Worm (Caenorhabditis elegans) whole organism, L2 larva: ENCODE measurements around the gene sdz-13.
A peak's percentile ranks its signal among the peaks of the same experiment; 100 is the strongest.

Experiments
- C34F6.9 ChIP-seq: fragments of 150-350 bp; optimal IDR thresholded peaks from 2 replicates; lab custom pipeline; 2014; ENCODE audit warnings: missing biosample characterization, missing genetic modification characterization
- F13H6.1 ChIP-seq: sonication (generic microtip); optimal IDR thresholded peaks from 2 replicates; lab custom pipeline; 2016; ENCODE audit warnings: missing genetic modification characterization, missing compliant biosample characterization
- alr-1 ChIP-seq: fragments of 150-350 bp; optimal IDR thresholded peaks from 2 replicates; lab custom pipeline; 2014; ENCODE audit warnings: missing biosample characterization, missing genetic modification characterization
- aly-2 ChIP-seq: fragments of 150-350 bp; optimal IDR thresholded peaks from 2 replicates; lab custom pipeline; 2014; ENCODE audit warnings: missing biosample characterization, missing genetic modification characterization
- ama-1 ChIP-seq: fragments of 150-350 bp; optimal IDR thresholded peaks from 2 replicates; lab custom pipeline; 2018; ENCODE audit warnings: inconsistent platforms
- blmp-1 ChIP-seq: sonication (generic microtip); optimal IDR thresholded peaks from 2 replicates; lab custom pipeline; 2017; ENCODE audit warnings: missing genetic modification characterization, mild to moderate bottlenecking, missing compliant biosample characterization, antibody characterized with exemption, moderate library complexity; ENCODE audit not compliant: insufficient read depth
- ceh-16 ChIP-seq: fragments of 150-350 bp; optimal IDR thresholded peaks from 2 replicates; lab custom pipeline; 2014; ENCODE audit warnings: missing biosample characterization, missing genetic modification characterization
- ceh-82 ChIP-seq: fragments of 150-350 bp; optimal IDR thresholded peaks from 2 replicates; lab custom pipeline; 2014; ENCODE audit warnings: missing biosample characterization, missing genetic modification characterization
- crh-2 ChIP-seq: sonication (generic microtip); optimal IDR thresholded peaks from 2 replicates; lab custom pipeline; 2017; ENCODE audit warnings: missing biosample characterization, missing genetic modification characterization
- egl-27 ChIP-seq: sonication (generic microtip); optimal IDR thresholded peaks from 3 replicates; lab custom pipeline; 2017; ENCODE audit warnings: missing biosample characterization, missing genetic modification reagents, missing genetic modification characterization
- elt-1 ChIP-seq: fragments of 150-350 bp; optimal IDR thresholded peaks from 2 replicates; lab custom pipeline; 2014; ENCODE audit warnings: missing biosample characterization, missing genetic modification characterization
- elt-3 ChIP-seq: sonication (generic microtip); optimal IDR thresholded peaks from 2 replicates; lab custom pipeline; 2017; ENCODE audit warnings: missing biosample characterization, missing genetic modification characterization
- fos-1 ChIP-seq: fragments of 150-350 bp; optimal IDR thresholded peaks from 2 replicates; lab custom pipeline; 2014; ENCODE audit warnings: missing biosample characterization, missing genetic modification characterization
- gmeb-1 ChIP-seq: fragments of 150-350 bp; optimal IDR thresholded peaks from 2 replicates; lab custom pipeline; 2014; ENCODE audit warnings: missing biosample characterization, missing genetic modification characterization
- lin-11 ChIP-seq: fragments of 150-350 bp; sonication (generic microtip); optimal IDR thresholded peaks from 2 replicates; lab custom pipeline; 2014; ENCODE audit warnings: missing biosample characterization, missing genetic modification characterization, inconsistent platforms, mixed read lengths
- lin-13 ChIP-seq: fragments of 150-350 bp; optimal IDR thresholded peaks from 2 replicates; lab custom pipeline; 2014; ENCODE audit warnings: missing biosample characterization, missing genetic modification reagents, missing genetic modification characterization
- lin-39 ChIP-seq: fragments of 150-350 bp; optimal IDR thresholded peaks from 2 replicates; lab custom pipeline; 2014; ENCODE audit warnings: missing biosample characterization, missing genetic modification reagents, missing genetic modification characterization
- lsy-2 ChIP-seq, 2 experiments: fragments of 150-350 bp in 1 of 2; sonication (generic microtip) in 1 of 2; optimal IDR thresholded peaks; 2 replicates each; lab custom pipeline; 2014 to 2017; ENCODE audit warnings: missing biosample characterization in 2 of 2, missing genetic modification characterization in 2 of 2
- mab-5 ChIP-seq: fragments of 150-350 bp; optimal IDR thresholded peaks from 2 replicates; lab custom pipeline; 2014; ENCODE audit warnings: missing biosample characterization, missing genetic modification characterization
- mdl-1 ChIP-seq, 2 experiments: fragments of 150-350 bp in 1 of 2; sonication (generic microtip) in 1 of 2; optimal IDR thresholded peaks; 2 replicates each; lab custom pipeline; 2017; ENCODE audit warnings: missing biosample characterization in 2 of 2, missing genetic modification characterization in 2 of 2
- nhr-10 ChIP-seq: sonication (generic microtip); optimal IDR thresholded peaks from 2 replicates; lab custom pipeline; 2017; ENCODE audit warnings: missing biosample characterization, missing genetic modification characterization
- nhr-129 ChIP-seq: fragments of 150-350 bp; optimal IDR thresholded peaks from 2 replicates; lab custom pipeline; 2014; ENCODE audit warnings: missing biosample characterization, missing genetic modification characterization
- nhr-21 ChIP-seq: fragments of 150-350 bp; optimal IDR thresholded peaks from 2 replicates; lab custom pipeline; 2014; ENCODE audit warnings: missing biosample characterization, missing genetic modification characterization
- nhr-237 ChIP-seq: fragments of 150-350 bp; optimal IDR thresholded peaks from 2 replicates; lab custom pipeline; 2014; ENCODE audit warnings: missing biosample characterization, missing genetic modification characterization
- nhr-25 ChIP-seq: fragments of 150-350 bp; sonication (generic microtip); optimal IDR thresholded peaks from 3 replicates; lab custom pipeline; 2014; ENCODE audit warnings: missing biosample characterization, missing genetic modification characterization
- nhr-77 ChIP-seq: fragments of 150-350 bp; optimal IDR thresholded peaks from 2 replicates; lab custom pipeline; 2014; ENCODE audit warnings: missing biosample characterization, missing genetic modification characterization
- sem-4 ChIP-seq: fragments of 150-350 bp; optimal IDR thresholded peaks from 2 replicates; lab custom pipeline; 2014; ENCODE audit warnings: missing biosample characterization, missing genetic modification reagents, missing genetic modification characterization
- sma-3 ChIP-seq: sonication (generic microtip); optimal IDR thresholded peaks from 2 replicates; lab custom pipeline; 2016; ENCODE audit warnings: missing genetic modification reagents, missing genetic modification characterization, missing compliant biosample characterization
- sma-9 ChIP-seq, 2 experiments: fragments of 150-350 bp in 1 of 2; sonication (generic microtip) in 1 of 2; optimal IDR thresholded peaks; 2 replicates each; lab custom pipeline; 2014 to 2016; ENCODE audit warnings: missing genetic modification characterization in 2 of 2, mild to moderate bottlenecking in 1 of 2, missing biosample characterization in 1 of 2, missing compliant biosample characterization in 1 of 2, missing genetic modification reagents in 1 of 2, moderate library complexity in 1 of 2
- snpc-4 ChIP-seq: fragments of 150-350 bp; optimal IDR thresholded peaks from 2 replicates; lab custom pipeline; 2014; ENCODE audit warnings: missing biosample characterization, missing genetic modification characterization
- unc-55 ChIP-seq: fragments of 150-350 bp; sonication (generic microtip); optimal IDR thresholded peaks from 3 replicates; lab custom pipeline; 2014; ENCODE audit warnings: missing biosample characterization, missing genetic modification reagents, missing genetic modification characterization
- unc-62 ChIP-seq: fragments of 150-350 bp; optimal IDR thresholded peaks from 2 replicates; lab custom pipeline; 2014; ENCODE audit warnings: missing biosample characterization, missing genetic modification reagents, missing genetic modification characterization
- zag-1 ChIP-seq: fragments of 150-350 bp; optimal IDR thresholded peaks from 2 replicates; lab custom pipeline; 2014; ENCODE audit warnings: missing biosample characterization, missing genetic modification characterization
- ztf-1 ChIP-seq: fragments of 200-800 bp; sonication (Bioruptor generic); conservative IDR thresholded peaks from 2 replicates; pipeline ENCODE4 v1.3.6; 2022; ENCODE audit warnings: missing genetic modification characterization, missing compliant biosample characterization

Gene sdz-13

DNA sequence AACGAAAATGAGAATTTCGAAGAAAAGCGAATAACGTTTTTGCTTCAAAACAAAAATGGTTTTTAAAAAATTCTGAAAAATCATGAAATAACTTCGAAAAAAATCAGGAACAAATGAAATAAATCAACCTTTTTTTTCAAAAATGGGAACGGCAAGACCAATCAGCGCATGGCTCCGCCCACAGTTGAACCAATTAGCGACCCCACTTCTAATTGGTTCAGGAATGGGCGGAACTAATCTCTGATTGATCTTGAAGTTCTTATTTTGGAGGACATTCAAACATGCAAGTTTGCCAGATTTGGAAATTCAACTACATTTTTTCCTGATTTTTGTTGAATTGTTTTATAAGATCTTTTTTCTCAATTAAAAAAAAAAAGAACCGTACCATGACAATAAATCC is 23.5 kb downstream of the sdz-13 start:
- TF ChIP-seq ceh-82 (tag; lab: Kevin White, UChicago) (no peak), nhr-237 (tag; lab: Kevin White, UChicago) (no peak), zag-1 (tag; lab: Kevin White, UChicago) (no peak), mdl-1 (tag; optimal IDR thresholded peaks at IDR 0.05; lab: Kevin White, UChicago) (no peak), sma-9 (GFP tag; optimal IDR thresholded peaks at IDR 0.05; lab: Kevin White, UChicago) (no peak), sma-9 (tag; optimal IDR thresholded peaks at IDR 0.05; lab: Kevin White, UChicago) (no peak), sma-3 (GFP tag; lab: Kevin White, UChicago) (no peak), unc-62 (GFP tag; lab: Kevin White, UChicago) (no peak), mab-5 (tag; lab: Kevin White, UChicago) (no peak), snpc-4 (tag; lab: Kevin White, UChicago) (no peak), elt-1 (tag; lab: Kevin White, UChicago) (no peak)

ce11 chrIV:10855049-10855448 is 24.4 kb downstream of the sdz-13 start, which contains the start of gene T11G6.3:
Gene T11G6.3 (minus strand): TSS chrIV:10855237.
- TF ChIP-seq unc-62 (GFP tag; lab: Kevin White, UChicago) (no peak), nhr-25 (tag; lab: Kevin White, UChicago) (peak; percentile 25)

DNA sequence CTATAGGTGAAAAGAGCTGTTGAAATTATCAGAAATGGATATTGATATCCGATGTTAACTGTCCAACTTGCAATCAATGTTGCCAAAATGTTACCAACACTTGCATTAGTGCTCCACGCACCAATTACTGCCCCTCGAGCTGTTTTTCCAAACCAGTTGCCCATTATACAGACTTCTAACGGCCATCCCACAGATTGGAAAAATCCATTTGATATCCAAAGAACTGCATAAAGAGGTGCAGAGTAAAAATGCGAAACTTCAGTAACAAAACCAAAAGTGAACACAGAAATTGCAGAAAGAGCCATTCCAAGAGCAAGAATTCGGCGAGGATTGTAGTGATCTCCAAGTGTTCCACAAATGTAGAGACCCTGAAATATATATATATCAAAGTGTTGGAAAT is 25.4 kb downstream of the sdz-13 start:
- TF ChIP-seq unc-62 (GFP tag; lab: Kevin White, UChicago) (no peak), aly-2 (tag; lab: Kevin White, UChicago) (no peak), lin-39 (no peak), lin-11 (tag; lab: Kevin White, UChicago) (no peak), mab-5 (tag; lab: Kevin White, UChicago) (no peak), ceh-16 (tag; lab: Kevin White, UChicago) (no peak), C34F6.9 (tag; lab: Kevin White, UChicago) (no peak), unc-55 (no peak), sem-4 (tag; lab: Kevin White, UChicago) (no peak), egl-27 (no peak), nhr-237 (tag; lab: Kevin White, UChicago) (no peak), nhr-77 (tag; lab: Kevin White, UChicago) (no peak), zag-1 (tag; lab: Kevin White, UChicago) (no peak), elt-3 (tag; lab: Kevin White, UChicago) (no peak), ceh-82 (tag; lab: Kevin White, UChicago) (no peak), F13H6.1 (no peak), gmeb-1 (tag; lab: Kevin White, UChicago) (no peak), crh-2 (tag; lab: Kevin White, UChicago) (no peak)

DNA sequence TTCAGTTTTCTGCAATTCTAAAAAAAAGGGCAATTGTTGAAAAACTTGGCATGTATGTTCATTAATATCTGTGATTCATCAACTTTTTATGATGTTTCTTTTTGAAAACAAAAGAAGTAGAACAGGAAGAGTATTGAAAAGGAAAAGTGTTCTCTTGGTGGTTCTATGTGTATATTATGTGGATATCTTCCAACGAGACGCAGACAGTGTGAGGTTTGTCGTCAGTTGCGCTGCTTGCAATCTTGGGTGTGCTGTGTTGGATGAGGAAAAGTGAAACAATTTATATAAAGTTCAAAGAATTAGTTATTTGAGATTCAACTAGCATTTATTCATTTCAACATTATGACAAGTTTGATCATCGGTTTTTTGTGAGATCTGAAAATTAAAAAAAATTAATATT is 27.0 kb downstream of the sdz-13 start:
- TF ChIP-seq blmp-1 (tag; lab: Kevin White, UChicago) = peak; percentile 56
- peak; percentile 23 for TF ChIP-seq fos-1 (tag; lab: Kevin White, UChicago)
- peak; percentile 2 for TF ChIP-seq nhr-129 (tag; lab: Kevin White, UChicago)
- peak; percentile 54 for TF ChIP-seq unc-55
- no peak for TF ChIP-seq lin-13 (GFP tag; lab: Kevin White, UChicago)
- peak; percentile 29 for TF ChIP-seq crh-2 (tag; lab: Kevin White, UChicago)
- TF ChIP-seq lsy-2 (tag; optimal IDR thresholded peaks at IDR 0.05; lab: Kevin White, UChicago) = peak in 1 of 2 experiments; percentile 45
- TF ChIP-seq C34F6.9 (tag; lab: Kevin White, UChicago) = peak; percentile 46
- no peak for TF ChIP-seq alr-1 (tag; lab: Kevin White, UChicago)
- TF ChIP-seq nhr-10 (tag; lab: Kevin White, UChicago) = no peak

- TF ChIP-seq ztf-1 (GFP tag; lab: Robert Waterston, UW) = no peak
- no peak for TF ChIP-seq ama-1
- no peak for TF ChIP-seq F13H6.1
- no peak for TF ChIP-seq nhr-21 (tag; lab: Kevin White, UChicago)
- TF ChIP-seq ceh-16 (tag; lab: Kevin White, UChicago) = no peak
Observed at ce11 chrIV:10851833-10852232, 27.6 kb downstream of the sdz-13 start, which contains the start of gene T11G6.4. Gene T11G6.4 (minus strand): TSS chrIV:10851933.
